Fruit fly (Drosophila melanogaster) whole organism, embryonic: ENCODE results near the gene elfless.
A peak's percentile ranks its signal among the peaks of the same experiment; 100 is the strongest.

Source experiments
- Ada2b ChIP-seq: fragments of 200-800 bp; sonication (Bioruptor generic); IDR thresholded peaks from 2 replicates; pipeline ENCODE4 v1.3.6; 2022; ENCODE audit warnings: missing biosample characterization, missing genetic modification characterization
- Antp ChIP-seq: fragments of 200-800 bp; sonication (Bioruptor generic); optimal IDR thresholded peaks from 3 replicates; lab custom pipeline; 2016; ENCODE audit warnings: missing biosample characterization, missing genetic modification characterization
- Bteb2 ChIP-seq: fragments of 200-800 bp; sonication (Bioruptor generic); optimal IDR thresholded peaks from 2 replicates; lab custom pipeline; 2016; ENCODE audit warnings: missing biosample characterization, missing genetic modification characterization
- CG11247 ChIP-seq: fragments of 200-800 bp; sonication (Bioruptor generic); IDR thresholded peaks from 2 replicates; pipeline ENCODE4 v1.3.6; 2022; ENCODE audit warnings: missing biosample characterization, missing genetic modification characterization
- CG11456 ChIP-seq: fragments of 200-800 bp; sonication (Bioruptor generic); IDR thresholded peaks from 3 replicates; pipeline ENCODE4 v1.3.6; 2022; ENCODE audit warnings: missing biosample characterization, missing genetic modification characterization
- CG12942 ChIP-seq: fragments of 200-800 bp; sonication (Bioruptor generic); optimal IDR thresholded peaks from 3 replicates; lab custom pipeline; 2016; ENCODE audit warnings: missing biosample characterization, missing genetic modification characterization
- CG14860 ChIP-seq: fragments of 200-800 bp; sonication (Bioruptor generic); IDR thresholded peaks from 3 replicates; pipeline ENCODE4 v1.3.6; 2022; ENCODE audit warnings: missing biosample characterization, missing genetic modification characterization; ENCODE audit not compliant: partially characterized antibody
- CG1529 ChIP-seq: fragments of 200-800 bp; sonication (Bioruptor generic); optimal IDR thresholded peaks from 3 replicates; lab custom pipeline; 2018; ENCODE audit warnings: missing biosample characterization, missing genetic modification characterization
- CG17186 ChIP-seq: fragments of 200-800 bp; sonication (Bioruptor generic); optimal IDR thresholded peaks from 3 replicates; lab custom pipeline; 2017; ENCODE audit warnings: missing biosample characterization, missing genetic modification reagents, missing genetic modification characterization
- CG17328 ChIP-seq: fragments of 200-800 bp; sonication (Bioruptor generic); IDR thresholded peaks from 2 replicates; pipeline ENCODE4 v1.3.6; 2022; ENCODE audit warnings: missing biosample characterization, missing genetic modification characterization
- CG18011 ChIP-seq: fragments of 200-800 bp; sonication (Bioruptor generic); optimal IDR thresholded peaks from 2 replicates; lab custom pipeline; 2017; ENCODE audit warnings: missing biosample characterization, missing genetic modification characterization, mild to moderate bottlenecking, moderate library complexity, missing genotype
- CG2129 ChIP-seq: fragments of 200-800 bp; sonication (Bioruptor generic); IDR thresholded peaks from 2 replicates; pipeline ENCODE4 v1.3.6; 2022; ENCODE audit warnings: missing biosample characterization, missing genetic modification characterization; ENCODE audit not compliant: partially characterized antibody
- CG2199 ChIP-seq: fragments of 200-800 bp; sonication (Bioruptor generic); IDR thresholded peaks from 3 replicates; pipeline ENCODE4 v1.3.6; 2022; ENCODE audit warnings: missing biosample characterization, missing genetic modification characterization
- CG3847 ChIP-seq: fragments of 200-800 bp; sonication (Bioruptor generic); IDR thresholded peaks from 2 replicates; pipeline ENCODE4 v1.3.6; 2022; ENCODE audit warnings: missing biosample characterization, missing genetic modification characterization
- CG4820 ChIP-seq: fragments of 200-800 bp; sonication (Bioruptor generic); optimal IDR thresholded peaks from 3 replicates; lab custom pipeline; 2016; ENCODE audit warnings: missing biosample characterization, missing genetic modification characterization
- CG6254 ChIP-seq: fragments of 200-800 bp; sonication (Bioruptor generic); optimal IDR thresholded peaks from 3 replicates; lab custom pipeline; 2017; ENCODE audit warnings: mild to moderate bottlenecking, missing biosample characterization, missing genetic modification reagents, missing genetic modification characterization
- CG7271 ChIP-seq: fragments of 200-800 bp; sonication (Bioruptor generic); optimal IDR thresholded peaks from 2 replicates; lab custom pipeline; 2018; ENCODE audit warnings: missing biosample characterization, mild to moderate bottlenecking, missing genetic modification characterization, moderate library complexity
- CG7963 ChIP-seq: fragments of 200-800 bp; sonication (Bioruptor generic); IDR thresholded peaks from 3 replicates; pipeline ENCODE4 v1.3.6; 2022; ENCODE audit warnings: missing biosample characterization, missing genetic modification characterization; ENCODE audit not compliant: partially characterized antibody
- CG8089 ChIP-seq: fragments of 200-800 bp; sonication (Bioruptor generic); optimal IDR thresholded peaks from 3 replicates; lab custom pipeline; 2016; ENCODE audit warnings: missing biosample characterization, missing genetic modification characterization
- CG9437 ChIP-seq: fragments of 200-800 bp; sonication (Bioruptor generic); optimal IDR thresholded peaks from 2 replicates; lab custom pipeline; 2018; ENCODE audit warnings: missing biosample characterization, mild to moderate bottlenecking, missing genetic modification characterization
- CG9797 ChIP-seq: fragments of 200-800 bp; sonication (Bioruptor generic); optimal IDR thresholded peaks from 3 replicates; lab custom pipeline; 2018; ENCODE audit warnings: missing biosample characterization, mild to moderate bottlenecking, missing genetic modification characterization
- CG9932 ChIP-seq: fragments of 200-800 bp; sonication (Bioruptor generic); IDR thresholded peaks from 2 replicates; pipeline ENCODE4 v1.3.6; 2022; ENCODE audit warnings: missing biosample characterization, missing genetic modification characterization
- Camta ChIP-seq: fragments of 200-800 bp; sonication (Bioruptor generic); optimal IDR thresholded peaks from 2 replicates; lab custom pipeline; 2016; ENCODE audit warnings: missing biosample characterization, missing genetic modification characterization
- CrebB ChIP-seq: fragments of 200-800 bp; sonication (Bioruptor generic); optimal IDR thresholded peaks from 3 replicates; lab custom pipeline; 2018; ENCODE audit warnings: missing biosample characterization, mild to moderate bottlenecking, missing genetic modification characterization
- Dek ChIP-seq: fragments of 200-800 bp; sonication (Bioruptor generic); optimal IDR thresholded peaks from 3 replicates; lab custom pipeline; 2019; ENCODE audit warnings: missing biosample characterization, mild to moderate bottlenecking, missing genetic modification characterization, moderate library complexity
- HLH4C ChIP-seq: fragments of 200-800 bp; sonication (Bioruptor generic); IDR thresholded peaks from 3 replicates; pipeline ENCODE4 v1.3.6; 2022; ENCODE audit warnings: missing biosample characterization, missing genetic modification characterization; ENCODE audit not compliant: partially characterized antibody
- HLHmδ ChIP-seq: fragments of 200-800 bp; sonication (Bioruptor generic); optimal IDR thresholded peaks from 2 replicates; lab custom pipeline; 2018; ENCODE audit warnings: missing biosample characterization, mild to moderate bottlenecking, missing genetic modification characterization, moderate library complexity
- HmgD ChIP-seq: fragments of 200-800 bp; sonication (Bioruptor generic); optimal IDR thresholded peaks from 3 replicates; lab custom pipeline; 2016; ENCODE audit warnings: missing biosample characterization, missing genetic modification characterization
- Hsf ChIP-seq: fragments of 200-800 bp; sonication (Bioruptor generic); optimal IDR thresholded peaks from 3 replicates; lab custom pipeline; 2016; ENCODE audit warnings: missing biosample characterization, missing genetic modification characterization
- NfI ChIP-seq: fragments of 200-800 bp; sonication (Bioruptor generic); optimal IDR thresholded peaks from 3 replicates; lab custom pipeline; 2018; ENCODE audit warnings: missing biosample characterization, mild to moderate bottlenecking, missing genetic modification characterization, moderate library complexity
- Opbp ChIP-seq: fragments of 200-800 bp; sonication (Bioruptor generic); IDR thresholded peaks from 3 replicates; pipeline ENCODE4 v1.3.6; 2022; ENCODE audit warnings: missing biosample characterization, missing genetic modification characterization; ENCODE audit not compliant: partially characterized antibody
- Poxn ChIP-seq: fragments of 200-800 bp; sonication (Bioruptor generic); IDR thresholded peaks from 2 replicates; pipeline ENCODE4 v1.3.6; 2022; ENCODE audit warnings: missing biosample characterization, missing genetic modification characterization
- Scr ChIP-seq: fragments of 200-800 bp; sonication (Bioruptor generic); IDR thresholded peaks from 2 replicates; pipeline ENCODE4 v1.3.6; 2022; ENCODE audit warnings: missing biosample characterization, missing genetic modification characterization; ENCODE audit not compliant: partially characterized antibody
- Sin3A ChIP-seq: fragments of >200 bp; optimal IDR thresholded peaks from 2 replicates; lab custom pipeline; 2018
- Sox102F ChIP-seq: fragments of 200-800 bp; sonication (Bioruptor generic); optimal IDR thresholded peaks from 2 replicates; lab custom pipeline; 2018; ENCODE audit warnings: missing biosample characterization, mild to moderate bottlenecking, missing genetic modification characterization, moderate library complexity
- bcd ChIP-seq: fragments of 200-800 bp; sonication (Bioruptor generic); optimal IDR thresholded peaks from 2 replicates; lab custom pipeline; 2017; ENCODE audit warnings: missing biosample characterization, mild to moderate bottlenecking, missing genetic modification characterization
- chm ChIP-seq: fragments of 200-800 bp; sonication (Bioruptor generic); IDR thresholded peaks from 2 replicates; pipeline ENCODE4 v1.3.6; 2022; ENCODE audit warnings: missing biosample characterization, missing genetic modification characterization
- crc ChIP-seq: fragments of 200-800 bp; sonication (Bioruptor generic); optimal IDR thresholded peaks from 2 replicates; lab custom pipeline; 2016; ENCODE audit warnings: missing biosample characterization, missing genetic modification characterization
- esg ChIP-seq: fragments of 200-800 bp; sonication (Bioruptor generic); conservative IDR thresholded peaks from 2 replicates; pipeline ENCODE4 v1.3.6; 2022; ENCODE audit warnings: missing biosample characterization, missing genetic modification characterization
- eyg ChIP-seq: fragments of 200-800 bp; sonication (Bioruptor generic); optimal IDR thresholded peaks from 3 replicates; lab custom pipeline; 2016; ENCODE audit warnings: missing biosample characterization, missing genetic modification characterization
- fd3F ChIP-seq: fragments of 200-800 bp; sonication (Bioruptor generic); optimal IDR thresholded peaks from 2 replicates; lab custom pipeline; 2018; ENCODE audit warnings: missing biosample characterization, mild to moderate bottlenecking, missing genetic modification characterization, moderate library complexity
- gfzf ChIP-seq: fragments of 200-800 bp; sonication (Bioruptor generic); optimal IDR thresholded peaks from 2 replicates; lab custom pipeline; 2016; ENCODE audit warnings: missing biosample characterization, mild to moderate bottlenecking, missing genetic modification characterization, moderate library complexity
- mld ChIP-seq: fragments of 200-800 bp; sonication (Bioruptor generic); IDR thresholded peaks from 3 replicates; pipeline ENCODE4 v1.3.6; 2022; ENCODE audit warnings: missing biosample characterization, missing genetic modification characterization; ENCODE audit not compliant: partially characterized antibody
- nerfin-1 ChIP-seq: fragments of 200-800 bp; sonication (Bioruptor generic); optimal IDR thresholded peaks from 3 replicates; lab custom pipeline; 2019; ENCODE audit warnings: missing biosample characterization, mild to moderate bottlenecking, missing genetic modification characterization, moderate library complexity
- row ChIP-seq: fragments of 200-800 bp; sonication (Bioruptor generic); IDR thresholded peaks from 3 replicates; pipeline ENCODE4 v1.3.6; 2022; ENCODE audit warnings: missing biosample characterization, missing genetic modification characterization
- sd ChIP-seq: fragments of 200-800 bp; sonication (Bioruptor generic); optimal IDR thresholded peaks from 3 replicates; lab custom pipeline; 2018; ENCODE audit warnings: missing biosample characterization, mild to moderate bottlenecking, missing genetic modification characterization, moderate library complexity
- tgo ChIP-seq: fragments of 200-800 bp; sonication (Bioruptor generic); IDR thresholded peaks from 3 replicates; pipeline ENCODE4 v1.3.6; 2022; ENCODE audit warnings: missing biosample characterization, missing genetic modification characterization
- ttk ChIP-seq: fragments of 200-800 bp; sonication (Bioruptor generic); IDR thresholded peaks from 2 replicates; pipeline ENCODE4 v2.1.2; 2022; ENCODE audit warnings: missing biosample characterization, missing genetic modification characterization
- vnd ChIP-seq: fragments of 200-800 bp; sonication (Bioruptor generic); IDR thresholded peaks from 3 replicates; pipeline ENCODE4 v1.3.6; 2022; ENCODE audit warnings: missing biosample characterization, missing genetic modification characterization; ENCODE audit not compliant: partially characterized antibody
- zen ChIP-seq: fragments of 200-800 bp; sonication (Bioruptor generic); optimal IDR thresholded peaks from 3 replicates; lab custom pipeline; 2018; ENCODE audit warnings: missing biosample characterization, mild to moderate bottlenecking, missing genetic modification characterization, moderate library complexity

Gene elfless

DNA sequence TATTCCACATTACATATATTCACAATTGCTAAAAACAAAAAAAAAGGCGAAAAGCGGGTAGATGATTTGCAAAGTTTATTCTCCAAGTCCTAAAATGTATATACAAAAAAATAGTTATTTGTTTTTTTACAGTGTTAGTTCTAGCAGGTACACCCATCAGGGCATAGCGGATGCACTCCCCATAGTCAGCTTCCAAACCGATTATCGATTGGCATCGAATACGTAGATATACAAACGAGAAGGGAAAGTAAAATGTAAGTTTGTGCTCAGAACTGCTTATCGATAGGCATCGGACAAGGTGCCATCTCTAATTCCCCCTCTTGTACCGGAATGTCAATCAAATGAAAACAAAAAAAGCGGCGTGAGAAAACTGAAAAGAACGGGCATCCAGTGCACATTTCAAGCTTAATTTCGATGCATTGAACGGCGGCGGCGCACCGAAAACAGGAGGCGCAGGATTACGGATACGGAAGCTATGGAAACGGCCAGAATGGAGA lies 48.2 kb downstream of the elfless start, which contains the start of gene CG5674 (continued):
- peak; percentile 34 for TF ChIP-seq CG9797 (GFP tag; lab: Kevin White, UChicago)
- TF ChIP-seq CG14860 (GFP tag; lab: Robert Waterston, UW): peak; percentile 65
- TF ChIP-seq CG9932 (GFP tag; lab: Robert Waterston, UW): peak; percentile 73
- peak; percentile 18 for TF ChIP-seq CG9437
- TF ChIP-seq CG6254 (GFP tag; lab: Kevin White, UChicago): no peak
- peak; percentile 31 for TF ChIP-seq zen (tag; lab: Kevin White, UChicago)
- TF ChIP-seq CrebB (tag; lab: Kevin White, UChicago): peak; percentile 14
- peak; percentile 56 for TF ChIP-seq CG2129
- peak; percentile 54 for TF ChIP-seq Sin3A
- peak; percentile 53; the same call in 1 of the 3 replicates for TF ChIP-seq CG2199
- peak; percentile 90 for TF ChIP-seq Opbp (GFP tag; lab: Robert Waterston, UW)
- peak; percentile 94 for TF ChIP-seq HLH4C (GFP tag; lab: Robert Waterston, UW)
- TF ChIP-seq crc (GFP tag; lab: Kevin White, UChicago): no peak
- TF ChIP-seq CG7271 (tag; lab: Kevin White, UChicago): no peak
- 0 out of 2 replicates have a peak, but pooled peaks have one; percentile 18 for TF ChIP-seq chm (GFP tag; lab: Robert Waterston, UW)
- TF ChIP-seq CG7963: peak; percentile 83
- TF ChIP-seq sd (tag; lab: Kevin White, UChicago): peak; percentile 94
- no peak for TF ChIP-seq Poxn
- peak; percentile 76; the same call in 1 of the 3 replicates for TF ChIP-seq CG11456 (GFP tag; lab: Robert Waterston, UW)
- TF ChIP-seq gfzf: peak; percentile 56
- TF ChIP-seq CG18011 (GFP tag; lab: Kevin White, UChicago): no peak
- TF ChIP-seq fd3F (GFP tag; lab: Kevin White, UChicago): no peak
- peak; percentile 75 for TF ChIP-seq Hsf
- TF ChIP-seq HmgD (GFP tag; lab: Kevin White, UChicago): peak; percentile 96
- peak; percentile 30 for TF ChIP-seq CG4820 (GFP tag; lab: Kevin White, UChicago)
- peak; percentile 33 for TF ChIP-seq NfI (GFP tag; lab: Kevin White, UChicago)
- no peak for TF ChIP-seq HLHmδ (GFP tag; lab: Kevin White, UChicago)
- peak; percentile 41 for TF ChIP-seq Antp (GFP tag; lab: Kevin White, UChicago)
- TF ChIP-seq esg: peak; percentile 49
- no peak for TF ChIP-seq Dek (tag; lab: Kevin White, UChicago)
- peak; percentile 39 for TF ChIP-seq eyg (GFP tag; lab: Kevin White, UChicago)
- no peak for TF ChIP-seq Sox102F (GFP tag; lab: Kevin White, UChicago)
- peak; percentile 85 for TF ChIP-seq mld (GFP tag; lab: Robert Waterston, UW)
- peak; percentile 84 for TF ChIP-seq Scr (GFP tag; lab: Robert Waterston, UW)
- peak; percentile 48 for TF ChIP-seq CG8089 (GFP tag; lab: Kevin White, UChicago)
- peak; percentile 61 for TF ChIP-seq Ada2b (GFP tag; lab: Robert Waterston, UW)
- TF ChIP-seq Bteb2 (GFP tag; lab: Kevin White, UChicago): no peak
- TF ChIP-seq CG11247 (GFP tag; lab: Robert Waterston, UW): peak; percentile 6; the same call in 1 of the 2 replicates
- TF ChIP-seq row (GFP tag; lab: Robert Waterston, UW): peak; percentile 62; the same call in 2 of the 3 replicates
- TF ChIP-seq CG12942 (GFP tag; lab: Kevin White, UChicago): no peak
- peak; percentile 23 for TF ChIP-seq CG17186
- TF ChIP-seq CG3847 (GFP tag; lab: Robert Waterston, UW): peak; percentile 64
- no peak for TF ChIP-seq CG1529
- peak; percentile 67 for TF ChIP-seq Camta
- peak; percentile 13; the same call in 1 of the 2 replicates for TF ChIP-seq ttk (GFP tag; lab: Robert Waterston, UW)
- TF ChIP-seq tgo (GFP tag; lab: Robert Waterston, UW): peak; percentile 33; the same call in 1 of the 3 replicates
- peak; percentile 83 for TF ChIP-seq vnd
- peak; percentile 48 for TF ChIP-seq bcd
- peak; percentile 99 for TF ChIP-seq nerfin-1 (tag; lab: Kevin White, UChicago)
- peak; percentile 32; the same call in 1 of the 2 replicates for TF ChIP-seq CG17328 (GFP tag; lab: Robert Waterston, UW)
